Fruit fly (Drosophila melanogaster) whole organism, adult: ENCODE results near the gene ND-75.
A peak's percentile ranks its signal among the peaks of the same experiment; 100 is the strongest.

Experiments used
- CG11617 ChIP-seq: fragments of 200-800 bp; sonication (Bioruptor generic); optimal IDR thresholded peaks from 2 replicates; lab custom pipeline; 2017; ENCODE audit warnings: mild to moderate bottlenecking, missing biosample characterization, missing genetic modification reagents, missing genetic modification characterization
- CG33017 ChIP-seq: fragments of 200-800 bp; sonication (Bioruptor generic); optimal IDR thresholded peaks from 2 replicates; lab custom pipeline; 2018; ENCODE audit warnings: missing biosample characterization, mild to moderate bottlenecking, missing genetic modification characterization, moderate library complexity
- Mnt ChIP-seq: fragments of 200-800 bp; sonication (Bioruptor generic); optimal IDR thresholded peaks from 2 replicates; lab custom pipeline; 2016; ENCODE audit warnings: missing biosample characterization, mild to moderate bottlenecking, missing genetic modification characterization
- bab1 ChIP-seq: fragments of 200-800 bp; sonication (Bioruptor generic); optimal IDR thresholded peaks from 3 replicates; lab custom pipeline; 2019; ENCODE audit warnings: missing biosample characterization, mild to moderate bottlenecking, missing genetic modification characterization, moderate library complexity
- cnc ChIP-seq, 2 experiments: fragments of >200 bp; optimal IDR thresholded peaks; 2 replicates each; lab custom pipeline; 2017

dm6 chrX:8242298-8242697 is 9.2 kb downstream of the ND-75 start, which contains the start of gene Trxr1:
- TF ChIP-seq CG11617 (GFP tag; lab: Kevin White, UChicago) (peak; percentile 47), cnc (optimal IDR thresholded peaks at IDR 0.05; lab: Kevin White, UChicago) (no peak), bab1 (GFP tag; lab: Kevin White, UChicago) (peak; percentile 75), Mnt (GFP tag; lab: Kevin White, UChicago) (peak; percentile 63), CG33017 (peak; percentile 20)
